Worm (Caenorhabditis elegans) whole organism, midembryonic: ENCODE data around the gene Y82E9BR.5.

Source experiments
- cog-1 ChIP-seq: sonication (generic microtip); optimal IDR thresholded peaks from 2 replicates; lab custom pipeline; 2016; ENCODE audit warnings: missing genetic modification characterization, missing compliant biosample characterization
- flt-1 ChIP-seq: fragments of 200-800 bp; sonication (Bioruptor generic); IDR thresholded peaks from 2 replicates; pipeline ENCODE4 v1.3.6; 2022; ENCODE audit warnings: missing genetic modification characterization, missing compliant biosample characterization
- klf-2 ChIP-seq: fragments of 200-800 bp; sonication (Bioruptor generic); conservative IDR thresholded peaks from 2 replicates; pipeline ENCODE4 v1.3.6; 2022; ENCODE audit warnings: missing genetic modification reagents, missing genetic modification characterization, missing compliant biosample characterization
- med-1 ChIP-seq: sonication (generic microtip); optimal IDR thresholded peaks from 2 replicates; lab custom pipeline; 2017; ENCODE audit warnings: missing genetic modification characterization, mild to moderate bottlenecking, missing compliant biosample characterization, antibody characterized with exemption, missing genetic modification reagents; ENCODE audit not compliant: insufficient read depth
- ref-1 ChIP-seq: fragments of 200-800 bp; sonication (Bioruptor generic); conservative IDR thresholded peaks from 2 replicates; pipeline ENCODE4 v1.3.6; 2022; ENCODE audit warnings: missing genetic modification reagents, missing genetic modification characterization, missing compliant biosample characterization
- tab-1 ChIP-seq: fragments of 200-800 bp; sonication (Bioruptor generic); IDR thresholded peaks from 2 replicates; pipeline ENCODE4 v1.3.6; 2022; ENCODE audit warnings: missing genetic modification characterization, missing compliant biosample characterization
- ztf-23 ChIP-seq: fragments of 200-800 bp; sonication (Bioruptor generic); IDR thresholded peaks from 2 replicates; pipeline ENCODE4 v1.3.6; 2022; ENCODE audit warnings: missing genetic modification reagents, missing genetic modification characterization, missing compliant biosample characterization
- ztf-29 ChIP-seq: fragments of 200-800 bp; sonication (Bioruptor generic); IDR thresholded peaks from 2 replicates; pipeline ENCODE4 v1.3.6; 2022; ENCODE audit warnings: missing genetic modification reagents, missing genetic modification characterization, missing compliant biosample characterization

DNA sequence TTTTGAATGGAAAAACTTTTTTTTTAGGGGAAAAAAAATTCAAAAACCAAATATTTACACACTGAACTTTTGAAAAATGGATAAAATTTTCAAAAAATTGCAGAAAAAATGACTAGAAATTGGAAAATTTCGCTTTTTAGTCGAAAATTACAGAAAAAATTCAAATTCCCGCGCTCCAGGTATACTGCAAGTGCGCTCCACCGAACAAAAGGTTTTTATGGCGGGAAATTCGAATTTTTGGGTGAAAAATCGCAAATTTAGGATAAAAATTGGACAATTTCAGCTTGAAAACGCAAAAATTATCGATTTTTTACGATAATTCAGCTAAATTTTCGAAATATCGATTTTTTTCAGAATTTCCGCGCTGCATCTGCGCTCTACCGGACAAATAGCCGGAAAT lies 45.1 kb downstream of the Y82E9BR.5 start:
- no peak for TF ChIP-seq ztf-23 (GFP tag; lab: Robert Waterston, UW)
- no peak for TF ChIP-seq klf-2 (GFP tag; lab: Robert Waterston, UW)
- TF ChIP-seq med-1 (GFP tag; lab: Kevin White, UChicago), result no peak
- TF ChIP-seq tab-1 (GFP tag; lab: Robert Waterston, UW), result no peak
- TF ChIP-seq flt-1 (GFP tag; lab: Robert Waterston, UW), result no peak
- no peak for TF ChIP-seq ztf-29 (GFP tag; lab: Robert Waterston, UW)
- no peak for TF ChIP-seq cog-1 (tag; lab: Kevin White, UChicago)
- no peak for TF ChIP-seq ref-1 (GFP tag; lab: Robert Waterston, UW)
